Fruit fly (Drosophila melanogaster): ENCODE results near the gene CG5521.

DNA sequence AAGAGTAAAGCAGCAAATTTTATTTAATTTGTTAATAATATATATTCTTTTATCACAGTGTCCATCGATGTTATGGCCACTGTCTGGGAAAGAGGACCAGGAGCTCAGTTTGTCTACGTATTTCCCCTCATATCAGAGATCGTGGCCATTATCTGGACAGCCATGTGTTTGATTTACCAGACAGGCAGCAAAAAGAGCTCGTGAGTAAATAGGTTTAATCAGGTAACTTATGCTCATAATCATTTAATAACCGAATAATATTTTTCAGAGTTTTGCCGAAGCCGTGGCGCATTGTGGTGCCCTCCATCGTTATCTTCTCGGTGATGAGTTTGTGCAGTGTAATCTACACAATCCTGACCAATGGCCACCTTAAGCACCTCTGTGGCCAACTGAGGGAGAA is 17.7 kb downstream of the CG5521 start:
- TF ChIP-seq CG8478 (optimal IDR thresholded peaks at IDR 0.05), result no peak
- TF ChIP-seq pan (optimal IDR thresholded peaks at IDR 0.05), result no peak
